Fruit fly (Drosophila melanogaster) whole organism: ENCODE measurements around the gene CG31125.

ENCODE experiments used
- Dll ChIP-seq: fragments of >200 bp; optimal IDR thresholded peaks from 2 replicates; lab custom pipeline; 2017
- psq ChIP-seq: fragments of >200 bp; optimal IDR thresholded peaks from 2 replicates; lab custom pipeline; 2017
- usp ChIP-seq: fragments of >200 bp; optimal IDR thresholded peaks from 2 replicates; lab custom pipeline; 2017; ENCODE audit warnings: missing biosample characterization, missing genetic modification characterization, mixed read lengths

DNA sequence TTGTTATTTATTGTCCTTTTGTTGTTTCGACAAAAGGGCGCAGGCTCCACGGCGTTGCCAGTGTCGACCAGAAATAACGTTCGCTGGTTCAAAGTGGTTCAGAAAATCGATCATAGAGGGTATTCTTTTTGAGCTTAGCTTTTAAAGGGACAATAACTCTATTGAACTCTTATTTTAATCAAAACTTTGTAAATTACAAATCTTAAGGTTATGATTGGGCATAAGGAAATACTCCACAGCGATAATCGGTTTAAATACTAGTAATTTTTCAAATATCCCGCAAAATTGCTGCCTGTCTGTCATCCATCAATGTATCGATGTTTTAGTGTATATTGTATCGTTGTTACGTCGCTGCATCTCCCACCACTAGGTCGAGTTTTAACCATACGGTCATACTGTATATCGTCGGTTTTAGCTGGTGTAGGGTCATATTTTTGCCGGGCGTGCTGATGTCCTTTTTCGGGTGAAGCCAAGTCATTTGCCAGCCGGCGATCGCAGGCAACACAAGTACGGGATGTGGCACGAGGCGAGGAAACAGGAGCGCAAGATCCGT is at the start of gene CG31125, which contains the start of gene CG6695:
- TF ChIP-seq Dll (lab: Kevin White, UChicago) (no peak), psq (lab: Kevin White, UChicago) (no peak), usp (GFP tag; lab: Kevin White, UChicago) (no peak)
